Worm (Caenorhabditis elegans) whole organism, L3 larva: ENCODE measurements around the gene pod-2.

ENCODE experiments used
- R02D3.7 ChIP-seq: fragments of 150-350 bp; optimal IDR thresholded peaks from 2 replicates; lab custom pipeline; 2014; ENCODE audit warnings: missing biosample characterization, missing genetic modification characterization
- ZK546.5 ChIP-seq: sonication (generic microtip); optimal IDR thresholded peaks from 2 replicates; lab custom pipeline; 2017; ENCODE audit warnings: missing biosample characterization, missing genetic modification characterization
- ama-1 ChIP-seq: fragments of 150-350 bp; optimal IDR thresholded peaks from 2 replicates; lab custom pipeline; 2018
- ceh-16 ChIP-seq: sonication (generic microtip); optimal IDR thresholded peaks from 2 replicates; lab custom pipeline; 2017; ENCODE audit warnings: missing biosample characterization, missing genetic modification characterization
- ceh-28 ChIP-seq: fragments of 150-350 bp; optimal IDR thresholded peaks from 2 replicates; lab custom pipeline; 2014; ENCODE audit warnings: missing biosample characterization, missing genetic modification reagents, missing genetic modification characterization
- ceh-82 ChIP-seq: fragments of 150-350 bp; optimal IDR thresholded peaks from 2 replicates; lab custom pipeline; 2014; ENCODE audit warnings: missing biosample characterization, missing genetic modification characterization
- ceh-9 ChIP-seq: sonication (generic microtip); optimal IDR thresholded peaks from 2 replicates; lab custom pipeline; 2018; ENCODE audit warnings: missing biosample characterization, missing genetic modification characterization
- daf-12 ChIP-seq: fragments of 150-350 bp; optimal IDR thresholded peaks from 2 replicates; lab custom pipeline; 2014; ENCODE audit warnings: missing biosample characterization, missing genetic modification reagents, missing genetic modification characterization
- egl-27 ChIP-seq: sonication (generic microtip); optimal IDR thresholded peaks from 4 replicates; lab custom pipeline; 2017; ENCODE audit warnings: missing biosample characterization, missing genetic modification reagents, missing genetic modification characterization
- elt-2 ChIP-seq: sonication (generic microtip); optimal IDR thresholded peaks from 2 replicates; lab custom pipeline; 2016; ENCODE audit warnings: missing genetic modification reagents, mild to moderate bottlenecking, missing genetic modification characterization, missing compliant biosample characterization
- elt-3 ChIP-seq, 3 experiments: fragments of 150-350 bp in 1 of 3; sonication (generic microtip) in 2 of 3; optimal IDR thresholded peaks; 2 replicates in 2 of 3; 4 replicates in 1 of 3; lab custom pipeline; 2014 to 2017; ENCODE audit warnings: missing biosample characterization in 3 of 3, missing genetic modification characterization in 3 of 3
- fos-1 ChIP-seq: fragments of 150-350 bp; optimal IDR thresholded peaks from 2 replicates; lab custom pipeline; 2014; ENCODE audit warnings: missing biosample characterization, missing genetic modification characterization
- jun-1 ChIP-seq: fragments of 150-350 bp; optimal IDR thresholded peaks from 2 replicates; lab custom pipeline; 2014; ENCODE audit warnings: missing biosample characterization, missing genetic modification reagents, missing genetic modification characterization
- lin-39 ChIP-seq: fragments of 150-350 bp; optimal IDR thresholded peaks from 2 replicates; lab custom pipeline; 2018; ENCODE audit warnings: missing biosample characterization, missing genetic modification reagents, missing genetic modification characterization
- mdl-1 ChIP-seq: fragments of 150-350 bp; optimal IDR thresholded peaks from 2 replicates; lab custom pipeline; 2014; ENCODE audit warnings: missing biosample characterization, missing genetic modification characterization
- mml-1 ChIP-seq: fragments of 150-350 bp; sonication (generic microtip); optimal IDR thresholded peaks from 3 replicates; lab custom pipeline; 2014; ENCODE audit warnings: missing biosample characterization, missing genetic modification characterization
- nhr-11 ChIP-seq: fragments of 150-350 bp; optimal IDR thresholded peaks from 2 replicates; lab custom pipeline; 2014; ENCODE audit warnings: missing biosample characterization, missing genetic modification characterization
- nhr-23 ChIP-seq: fragments of 150-350 bp; optimal IDR thresholded peaks from 2 replicates; lab custom pipeline; 2014; ENCODE audit warnings: missing biosample characterization, missing genetic modification reagents, missing genetic modification characterization
- nhr-237 ChIP-seq: fragments of 150-350 bp; optimal IDR thresholded peaks from 2 replicates; lab custom pipeline; 2014; ENCODE audit warnings: missing biosample characterization, missing genetic modification characterization
- nhr-28 ChIP-seq: fragments of 150-350 bp; optimal IDR thresholded peaks from 2 replicates; lab custom pipeline; 2014; ENCODE audit warnings: missing biosample characterization, missing genetic modification characterization
- nhr-43 ChIP-seq: sonication (generic microtip); optimal IDR thresholded peaks from 2 replicates; lab custom pipeline; 2016; ENCODE audit warnings: mild to moderate bottlenecking, missing genetic modification characterization, missing compliant biosample characterization; ENCODE audit not compliant: poor library complexity, severe bottlenecking
- nhr-67 ChIP-seq: fragments of 150-350 bp; optimal IDR thresholded peaks from 2 replicates; lab custom pipeline; 2014; ENCODE audit warnings: missing biosample characterization, missing genetic modification characterization
- nhr-76 ChIP-seq: fragments of 150-350 bp; sonication (generic microtip); optimal IDR thresholded peaks from 5 replicates; lab custom pipeline; 2014; ENCODE audit warnings: missing biosample characterization, missing genetic modification characterization
- pqm-1 ChIP-seq: fragments of 150-350 bp; optimal IDR thresholded peaks from 2 replicates; lab custom pipeline; 2017; ENCODE audit warnings: missing biosample characterization, missing genetic modification characterization, inconsistent platforms
- sea-2 ChIP-seq: fragments of 150-350 bp; sonication (generic microtip); optimal IDR thresholded peaks from 4 replicates; lab custom pipeline; 2014; ENCODE audit warnings: missing biosample characterization, missing genetic modification reagents, missing genetic modification characterization
- skn-1 ChIP-seq: fragments of 150-350 bp; optimal IDR thresholded peaks from 2 replicates; lab custom pipeline; 2014; ENCODE audit warnings: missing biosample characterization, missing genetic modification characterization
- tbx-2 ChIP-seq: sonication (generic microtip); optimal IDR thresholded peaks from 2 replicates; lab custom pipeline; 2016; ENCODE audit warnings: mild to moderate bottlenecking, missing genetic modification characterization, missing compliant biosample characterization
- unc-62 ChIP-seq: fragments of 150-350 bp; sonication (generic microtip); optimal IDR thresholded peaks from 4 replicates; lab custom pipeline; 2014; ENCODE audit warnings: missing biosample characterization, missing genetic modification reagents, missing genetic modification characterization
- zag-1 ChIP-seq: fragments of 150-350 bp; optimal IDR thresholded peaks from 2 replicates; lab custom pipeline; 2014; ENCODE audit warnings: missing biosample characterization, missing genetic modification characterization
- ztf-4 ChIP-seq: fragments of 150-350 bp; optimal IDR thresholded peaks from 2 replicates; lab custom pipeline; 2014; ENCODE audit warnings: missing biosample characterization, missing genetic modification characterization

The pod-2 gene

ce11 chrII:1152732-1153131 is 16.1 kb downstream of the pod-2 start:
- no peak for TF ChIP-seq ztf-4 (tag; lab: Kevin White, UChicago)
- peak; percentile 30 for TF ChIP-seq elt-2 (tag; lab: Kevin White, UChicago)

- no peak for TF ChIP-seq nhr-11
- TF ChIP-seq tbx-2 (tag; lab: Kevin White, UChicago) = no peak
- TF ChIP-seq ZK546.5 (tag; lab: Kevin White, UChicago) = no peak
- TF ChIP-seq daf-12 (tag; lab: Kevin White, UChicago) = no peak
- no peak for TF ChIP-seq ama-1
- TF ChIP-seq sea-2 (GFP tag; lab: Kevin White, UChicago) = no peak
- no peak for TF ChIP-seq nhr-237
- TF ChIP-seq skn-1 = no peak
- TF ChIP-seq elt-3 (tag; optimal IDR thresholded peaks at IDR 0.05; lab: Kevin White, UChicago) = no peak
- no peak for TF ChIP-seq mml-1 (tag; lab: Kevin White, UChicago)
- TF ChIP-seq ceh-82 (tag; lab: Kevin White, UChicago) = no peak
- no peak for TF ChIP-seq lin-39
Measured at ce11 chrII:1153299-1153698, 16.7 kb downstream of the pod-2 start.

ce11 chrII:1157135-1157534 is 20.6 kb downstream of the pod-2 start:
- no peak for TF ChIP-seq ceh-9 (tag; lab: Kevin White, UChicago)

- TF ChIP-seq elt-2 (tag; lab: Kevin White, UChicago) = peak; percentile 92
- TF ChIP-seq nhr-237 = no peak
- peak; percentile 48 for TF ChIP-seq jun-1 (tag; lab: Kevin White, UChicago)
- no peak for TF ChIP-seq sea-2 (GFP tag; lab: Kevin White, UChicago)
- no peak for TF ChIP-seq mdl-1
- TF ChIP-seq pqm-1 = peak; percentile 46
Measured at ce11 chrII:1159718-1160117, 23.1 kb downstream of the pod-2 start.

ce11 chrII:1163275-1163674 is 26.7 kb downstream of the pod-2 start, which contains the start of gene T23F4.2:
Gene T23F4.2 (plus strand): TSS chrII:1163575.
- TF ChIP-seq unc-62 (GFP tag; lab: Kevin White, UChicago) = no peak
- TF ChIP-seq fos-1 (tag; lab: Kevin White, UChicago) = no peak
- no peak for TF ChIP-seq zag-1 (tag; lab: Kevin White, UChicago)
- TF ChIP-seq ceh-16 (tag; lab: Kevin White, UChicago) = no peak
- TF ChIP-seq nhr-237 = no peak
- TF ChIP-seq ztf-4 (tag; lab: Kevin White, UChicago) = no peak

- TF ChIP-seq R02D3.7 (tag; lab: Kevin White, UChicago) (no peak), ama-1 (no peak), elt-2 (tag; lab: Kevin White, UChicago) (no peak), elt-3 (tag; optimal IDR thresholded peaks at IDR 0.05; lab: Kevin White, UChicago) (no peak), lin-39 (no peak), nhr-76 (no peak), pqm-1 (no peak), mdl-1 (no peak), ceh-9 (tag; lab: Kevin White, UChicago) (no peak), nhr-28 (tag; lab: Kevin White, UChicago) (no peak), ceh-28 (tag; lab: Kevin White, UChicago) (no peak), nhr-11 (no peak), ZK546.5 (tag; lab: Kevin White, UChicago) (no peak), nhr-43 (tag; lab: Kevin White, UChicago) (no peak), ztf-4 (tag; lab: Kevin White, UChicago) (no peak), nhr-67 (tag; lab: Kevin White, UChicago) (no peak), daf-12 (tag; lab: Kevin White, UChicago) (no peak), egl-27 (no peak), nhr-23 (tag; lab: Kevin White, UChicago) (no peak)
Measured at ce11 chrII:1170842-1171241, 34.3 kb downstream of the pod-2 start.

ce11 chrII:1172080-1172575 is 35.5 kb downstream of the pod-2 start, which contains the start of gene dlhd-1:
Gene dlhd-1 (minus strand): TSS chrII:1172130.
- TF ChIP-seq elt-2 (tag; lab: Kevin White, UChicago) = peak; percentile 65
- no peak for TF ChIP-seq sea-2 (GFP tag; lab: Kevin White, UChicago)
